Worm (Caenorhabditis elegans) whole organism, L4/young adult: ENCODE data around the gene D1086.18.

Source experiments
- W03F9.2 ChIP-seq: fragments of 150-350 bp; optimal IDR thresholded peaks from 2 replicates; lab custom pipeline; 2014; ENCODE audit warnings: missing biosample characterization, missing genetic modification characterization
- dao-5 ChIP-seq: sonication (generic microtip); optimal IDR thresholded peaks from 2 replicates; lab custom pipeline; 2016; ENCODE audit warnings: missing genotype, missing genetic modification characterization, moderate library complexity, missing compliant biosample characterization
- him-1 ChIP-seq: sonication (generic microtip); optimal IDR thresholded peaks from 2 replicates; lab custom pipeline; 2016; ENCODE audit warnings: missing genotype, missing genetic modification reagents, missing genetic modification characterization, missing compliant biosample characterization

The D1086.18 gene

DNA sequence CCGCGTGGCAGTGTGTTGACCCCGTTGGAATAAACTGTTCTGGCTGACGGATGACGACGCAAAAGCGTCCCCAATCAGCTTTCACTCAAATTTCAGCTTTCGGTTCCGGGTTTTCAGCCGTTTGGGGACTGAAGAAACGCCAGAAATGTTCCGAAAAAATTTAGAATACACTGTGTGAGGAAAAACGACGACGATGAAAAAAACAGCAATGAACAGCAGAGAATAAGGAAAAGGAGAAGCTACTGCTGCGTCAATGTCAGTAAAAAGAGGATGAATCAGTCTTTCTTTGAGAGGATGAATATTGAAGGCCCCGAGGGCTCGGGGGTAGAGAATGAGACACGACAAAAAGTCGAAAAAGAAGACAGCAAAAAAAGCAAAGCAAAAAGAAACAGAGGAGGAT is 43.2 kb downstream of the D1086.18 start:
- TF ChIP-seq W03F9.2 (tag; lab: Kevin White, UChicago) (no peak), dao-5 (no peak), him-1 (tag; lab: Kevin White, UChicago) (no peak)

DNA sequence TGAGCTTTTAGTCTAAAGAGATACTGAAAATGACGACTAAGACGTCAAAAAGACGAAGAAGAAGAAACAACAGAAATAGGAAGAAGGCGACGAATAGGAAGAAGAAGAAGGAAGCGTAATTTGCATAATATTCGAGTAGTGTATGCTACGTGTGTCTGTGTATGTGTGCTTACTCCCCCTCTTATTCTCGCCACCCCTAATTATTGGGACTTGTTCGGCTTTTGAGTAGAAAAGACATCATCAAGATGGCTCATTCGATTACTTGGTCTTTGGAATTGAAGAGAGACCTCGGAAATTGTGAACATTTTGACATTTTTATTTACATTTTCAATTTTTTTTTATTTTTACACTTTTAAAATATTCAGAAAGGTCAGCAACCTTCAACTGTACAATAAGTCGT is 44.5 kb downstream of the D1086.18 start:
- TF ChIP-seq him-1 (tag; lab: Kevin White, UChicago), result no peak
- TF ChIP-seq dao-5, result no peak
- TF ChIP-seq W03F9.2 (tag; lab: Kevin White, UChicago), result no peak

- TF ChIP-seq dao-5 (no peak), him-1 (tag; lab: Kevin White, UChicago) (no peak), W03F9.2 (tag; lab: Kevin White, UChicago) (no peak)
Measured at ce11 chrV:14133002-14133763, 47.5 kb downstream of the D1086.18 start.

- no peak for TF ChIP-seq W03F9.2 (tag; lab: Kevin White, UChicago)
- no peak for TF ChIP-seq dao-5
- TF ChIP-seq him-1 (tag; lab: Kevin White, UChicago), result no peak
Measured at ce11 chrV:14134757-14135441, 49.2 kb downstream of the D1086.18 start.

DNA sequence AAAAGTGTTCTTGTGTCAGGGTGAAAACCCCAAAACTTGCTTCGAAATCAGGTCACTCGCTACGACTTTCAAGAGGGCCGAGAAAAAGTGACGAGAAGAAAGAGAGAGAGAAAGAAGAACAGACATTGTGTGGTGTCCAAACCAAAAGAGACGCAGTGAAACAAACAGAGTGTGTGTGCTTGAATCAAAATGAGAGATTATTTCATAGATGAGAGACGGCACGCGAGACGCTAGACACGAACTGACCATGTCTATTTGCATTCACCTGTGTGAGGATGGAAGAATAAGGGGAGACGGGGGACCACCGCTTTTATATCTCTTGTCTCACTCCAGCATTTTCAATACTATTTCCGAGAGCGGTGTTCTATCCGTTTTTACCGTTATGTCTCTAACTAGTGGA is 50.5 kb downstream of the D1086.18 start:
- TF ChIP-seq W03F9.2 (tag; lab: Kevin White, UChicago), result no peak
- no peak for TF ChIP-seq dao-5
- TF ChIP-seq him-1 (tag; lab: Kevin White, UChicago), result no peak
